Worm (Caenorhabditis elegans) whole organism, L4 larva: ENCODE results near the gene srw-90.

Experiments
- T26A8.4 ChIP-seq: fragments of 200-800 bp; sonication (Bioruptor generic); IDR thresholded peaks from 2 replicates; pipeline ENCODE4 v1.3.6; 2022; ENCODE audit warnings: missing genetic modification characterization, missing compliant biosample characterization
- daf-16 ChIP-seq, 3 experiments: sonication (generic microtip); optimal IDR thresholded peaks; 2 replicates each; lab custom pipeline; 2016 to 2017; ENCODE audit warnings: missing genetic modification characterization in 3 of 3, missing genetic modification reagents in 3 of 3, mild to moderate bottlenecking in 2 of 3, missing compliant biosample characterization in 2 of 3, missing biosample characterization in 1 of 3, moderate library complexity in 1 of 3
- dmd-9 ChIP-seq: fragments of 200-800 bp; sonication (Bioruptor generic); IDR thresholded peaks from 2 replicates; pipeline ENCODE4 v1.3.6; 2022; ENCODE audit warnings: missing genetic modification reagents, missing genetic modification characterization, missing compliant biosample characterization
- dpl-1 ChIP-seq: fragments of 150-350 bp; optimal IDR thresholded peaks from 2 replicates; lab custom pipeline; 2014; ENCODE audit warnings: missing biosample characterization, missing genetic modification reagents, missing genetic modification characterization
- lsy-2 ChIP-seq, 2 experiments: fragments of 150-350 bp in 1 of 2; sonication (generic microtip) in 1 of 2; optimal IDR thresholded peaks; 2 replicates each; lab custom pipeline; 2014 to 2017; ENCODE audit warnings: missing biosample characterization in 2 of 2, missing genetic modification characterization in 2 of 2
- madf-9 ChIP-seq: fragments of 200-800 bp; sonication (Bioruptor generic); conservative IDR thresholded peaks from 2 replicates; pipeline ENCODE4 v1.3.6; 2022; ENCODE audit warnings: missing genetic modification reagents, missing genetic modification characterization, missing compliant biosample characterization
- mdl-1 ChIP-seq, 2 experiments: fragments of 150-350 bp in 1 of 2; sonication (generic microtip) in 1 of 2; optimal IDR thresholded peaks; 2 replicates each; lab custom pipeline; 2014 to 2017; ENCODE audit warnings: missing biosample characterization in 2 of 2, missing genetic modification characterization in 2 of 2
- nhr-76 ChIP-seq: fragments of 150-350 bp; optimal IDR thresholded peaks from 2 replicates; lab custom pipeline; 2014; ENCODE audit warnings: missing biosample characterization, missing genetic modification characterization
- nhr-77 ChIP-seq: fragments of 150-350 bp; optimal IDR thresholded peaks from 2 replicates; lab custom pipeline; 2014; ENCODE audit warnings: missing biosample characterization, missing genetic modification characterization
- snpc-4 ChIP-seq: fragments of 150-350 bp; optimal IDR thresholded peaks from 2 replicates; lab custom pipeline; 2014; ENCODE audit warnings: missing biosample characterization, missing genetic modification characterization
- unc-39 ChIP-seq: sonication (generic microtip); optimal IDR thresholded peaks from 2 replicates; lab custom pipeline; 2017; ENCODE audit warnings: missing biosample characterization, missing genetic modification characterization
- zag-1 ChIP-seq: fragments of 150-350 bp; optimal IDR thresholded peaks from 2 replicates; lab custom pipeline; 2014; ENCODE audit warnings: missing biosample characterization, missing genetic modification characterization
- ztf-11 ChIP-seq: fragments of 150-350 bp; optimal IDR thresholded peaks from 2 replicates; lab custom pipeline; 2014; ENCODE audit warnings: missing biosample characterization, missing genetic modification characterization

DNA sequence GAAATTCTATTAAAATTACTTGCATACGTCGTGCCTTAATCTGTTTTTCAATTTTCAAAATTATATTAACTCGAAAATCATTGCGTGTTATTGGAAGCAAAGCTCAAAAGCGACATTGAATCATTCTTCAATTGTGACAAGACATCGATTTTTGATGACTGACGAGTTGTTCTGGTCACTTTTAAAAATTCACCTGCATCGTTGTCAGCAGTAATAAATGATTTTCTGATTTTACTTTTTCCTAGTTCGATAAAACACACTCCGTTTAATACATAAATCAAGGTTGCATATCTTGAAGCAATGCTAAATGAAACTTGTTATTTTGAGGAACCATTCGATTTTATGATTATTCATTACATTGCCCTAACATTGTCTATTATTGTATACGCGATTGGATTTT, 19.6 kb upstream of the srw-90 start, which contains the start of gene srh-3:
- TF ChIP-seq nhr-76 (tag; lab: Kevin White, UChicago) (no peak), lsy-2 (tag; optimal IDR thresholded peaks at IDR 0.05; lab: Kevin White, UChicago) (no peak), snpc-4 (no peak), madf-9 (GFP tag; lab: Robert Waterston, UW) (no peak), zag-1 (tag; lab: Kevin White, UChicago) (no peak), unc-39 (tag; lab: Kevin White, UChicago) (no peak), T26A8.4 (GFP tag; lab: Robert Waterston, UW) (no peak), dmd-9 (GFP tag; lab: Robert Waterston, UW) (no peak), daf-16 (GFP tag; optimal IDR thresholded peaks at IDR 0.05; lab: Kevin White, UChicago) (no peak), daf-16 (tag; optimal IDR thresholded peaks at IDR 0.05; lab: Kevin White, UChicago) (no peak), nhr-77 (tag; lab: Kevin White, UChicago) (no peak), dpl-1 (no peak), ztf-11 (tag; lab: Kevin White, UChicago) (no peak), mdl-1 (tag; optimal IDR thresholded peaks at IDR 0.05; lab: Kevin White, UChicago) (no peak)
